Fruit fly (Drosophila melanogaster) whole organism, wandering third instar larva: ENCODE data around the gene Lcp65Aa.
A peak's percentile ranks its signal among the peaks of the same experiment; 100 is the strongest.

ENCODE experiments used
- Abd-B ChIP-seq: fragments of >200 bp; optimal IDR thresholded peaks from 2 replicates; lab custom pipeline; 2017; ENCODE audit warnings: missing biosample characterization, missing genetic modification characterization
- CG9705 ChIP-seq: fragments of 200-800 bp; sonication (Bioruptor generic); optimal IDR thresholded peaks from 2 replicates; lab custom pipeline; 2018; ENCODE audit warnings: missing biosample characterization, mild to moderate bottlenecking, missing genetic modification characterization
- CrebA ChIP-seq: fragments of 200-800 bp; sonication (Bioruptor generic); optimal IDR thresholded peaks from 2 replicates; lab custom pipeline; 2016; ENCODE audit warnings: missing biosample characterization, mild to moderate bottlenecking, missing genetic modification characterization, borderline replicate concordance
- Dfd ChIP-seq: fragments of >200 bp; optimal IDR thresholded peaks from 2 replicates; lab custom pipeline; 2017; ENCODE audit warnings: missing biosample characterization, missing genetic modification characterization
- GATAd ChIP-seq: sonication (Bioruptor generic); optimal IDR thresholded peaks from 2 replicates; lab custom pipeline; 2016; ENCODE audit warnings: missing biosample characterization, missing genetic modification characterization
- HLH106 ChIP-seq: fragments of 200-800 bp; optimal IDR thresholded peaks from 3 replicates; lab custom pipeline; 2019; ENCODE audit warnings: missing biosample characterization, mild to moderate bottlenecking, missing genetic modification characterization, moderate library complexity
- Hr78 ChIP-seq: fragments of >200 bp; optimal IDR thresholded peaks from 2 replicates; lab custom pipeline; 2017; ENCODE audit warnings: missing biosample characterization, missing genetic modification characterization
- Hr83 ChIP-seq: fragments of 200-300 bp; sonication (Bioruptor generic); optimal IDR thresholded peaks from 2 replicates; lab custom pipeline; 2016; ENCODE audit warnings: missing biosample characterization, mild to moderate bottlenecking, missing genetic modification characterization, moderate library complexity; ENCODE audit not compliant: poor library complexity, severe bottlenecking
- Jra ChIP-seq: sonication (Bioruptor generic); optimal IDR thresholded peaks from 2 replicates; lab custom pipeline; 2016; ENCODE audit warnings: missing biosample characterization, missing genetic modification characterization
- Mio ChIP-seq: sonication (Bioruptor generic); optimal IDR thresholded peaks from 2 replicates; lab custom pipeline; 2016; ENCODE audit warnings: missing biosample characterization, missing genetic modification characterization
- Myc ChIP-seq: fragments of >200 bp; optimal IDR thresholded peaks from 2 replicates; lab custom pipeline; 2017
- N ChIP-seq: fragments of >200 bp; optimal IDR thresholded peaks from 2 replicates; lab custom pipeline; 2018; ENCODE audit warnings: missing biosample characterization, missing external identifiers, missing genetic modification characterization
- OdsH ChIP-seq: fragments of 200-800 bp; sonication (Bioruptor generic); optimal IDR thresholded peaks from 2 replicates; lab custom pipeline; 2016; ENCODE audit warnings: missing biosample characterization, mild to moderate bottlenecking, missing genetic modification characterization
- Rel ChIP-seq, 2 experiments: fragments of 200-800 bp; sonication (Bioruptor generic) in 1 of 2; optimal IDR thresholded peaks; 2 replicates in 1 of 2; 3 replicates in 1 of 2; lab custom pipeline; 2016 to 2019; ENCODE audit warnings: mild to moderate bottlenecking in 2 of 2, missing biosample characterization in 2 of 2, missing genetic modification characterization in 2 of 2, moderate library complexity in 1 of 2
- Sp1 ChIP-seq: fragments of 200-800 bp; sonication (Bioruptor generic); optimal IDR thresholded peaks from 3 replicates; lab custom pipeline; 2019; ENCODE audit warnings: missing biosample characterization, mild to moderate bottlenecking, missing genetic modification characterization, moderate library complexity
- Vsx2 ChIP-seq: fragments of 200-300, 225-300 bp; sonication (Bioruptor generic); optimal IDR thresholded peaks from 2 replicates; lab custom pipeline; 2018; ENCODE audit warnings: missing biosample characterization, missing genetic modification characterization; ENCODE audit not compliant: partially characterized antibody
- br ChIP-seq: fragments of 200-800 bp; sonication (Bioruptor generic); optimal IDR thresholded peaks from 2 replicates; lab custom pipeline; 2016; ENCODE audit warnings: missing biosample characterization, missing genetic modification characterization
- brk ChIP-seq: fragments of 200-800 bp; sonication (Bioruptor generic); optimal IDR thresholded peaks from 2 replicates; lab custom pipeline; 2016; ENCODE audit warnings: missing biosample characterization, mild to moderate bottlenecking, missing genetic modification characterization
- dl ChIP-seq, 2 experiments: fragments of 175-275, 200-275 bp in 1 of 2; fragments of 200-275 bp in 1 of 2; sonication (Bioruptor generic); optimal IDR thresholded peaks; lab custom pipeline; 2018; ENCODE audit warnings: mild to moderate bottlenecking in 2 of 2, missing biosample characterization in 2 of 2, missing genetic modification characterization in 2 of 2, moderate library complexity in 2 of 2; ENCODE audit not compliant: partially characterized antibody in 2 of 2, insufficient read depth in 1 of 2
- dmrt93B ChIP-seq: fragments of 200-800 bp; sonication (Bioruptor generic); optimal IDR thresholded peaks from 2 replicates; lab custom pipeline; 2018; ENCODE audit warnings: missing biosample characterization, mild to moderate bottlenecking, missing genetic modification characterization
- dsf ChIP-seq: sonication (Bioruptor generic); optimal IDR thresholded peaks from 2 replicates; lab custom pipeline; 2016; ENCODE audit warnings: missing biosample characterization, missing genetic modification characterization, borderline replicate concordance
- ey ChIP-seq: fragments of 200-800 bp; sonication (Bioruptor generic); optimal IDR thresholded peaks from 2 replicates; lab custom pipeline; 2016; ENCODE audit warnings: missing biosample characterization, missing genetic modification characterization
- foxo ChIP-seq, 2 experiments: fragments of 200-800 bp; sonication (Bioruptor generic); optimal IDR thresholded peaks; 2 replicates in 1 of 2; 3 replicates in 1 of 2; lab custom pipeline; 2016 to 2017; ENCODE audit warnings: missing biosample characterization in 2 of 2, missing genetic modification characterization in 2 of 2
- fru ChIP-seq: fragments of 200-800 bp; sonication (Bioruptor generic); optimal IDR thresholded peaks from 3 replicates; lab custom pipeline; 2016; ENCODE audit warnings: missing biosample characterization, mild to moderate bottlenecking, missing genetic modification characterization
- h ChIP-seq: fragments of 200-800 bp; sonication (Bioruptor generic); optimal IDR thresholded peaks from 3 replicates; lab custom pipeline; 2016; ENCODE audit warnings: missing biosample characterization, mild to moderate bottlenecking, missing genetic modification characterization
- jim ChIP-seq: fragments of 175-275, 200-325 bp; sonication (Bioruptor generic); optimal IDR thresholded peaks from 2 replicates; lab custom pipeline; 2016; ENCODE audit warnings: missing biosample characterization, mild to moderate bottlenecking, missing genetic modification characterization
- lola ChIP-seq: fragments of >200 bp; optimal IDR thresholded peaks from 2 replicates; lab custom pipeline; 2017; ENCODE audit warnings: missing biosample characterization, missing genetic modification characterization
- pan ChIP-seq: fragments of >200 bp; optimal IDR thresholded peaks from 2 replicates; lab custom pipeline; 2017
- psq ChIP-seq: fragments of 200-800 bp; sonication (Bioruptor generic); optimal IDR thresholded peaks from 3 replicates; lab custom pipeline; 2017; ENCODE audit warnings: missing biosample characterization, mild to moderate bottlenecking, missing genetic modification characterization, moderate library complexity
- rgr ChIP-seq: fragments of 200-800 bp; sonication (Bioruptor generic); optimal IDR thresholded peaks from 3 replicates; lab custom pipeline; 2016; ENCODE audit warnings: missing biosample characterization, mild to moderate bottlenecking, missing genetic modification characterization
- sage ChIP-seq: fragments of 200-800 bp; sonication (Bioruptor generic); optimal IDR thresholded peaks from 2 replicates; lab custom pipeline; 2016; ENCODE audit warnings: missing biosample characterization, mild to moderate bottlenecking, missing genetic modification characterization
- sv ChIP-seq: fragments of 200-800 bp; sonication (Bioruptor generic); optimal IDR thresholded peaks from 3 replicates; lab custom pipeline; 2016; ENCODE audit warnings: missing biosample characterization, missing genetic modification characterization
- tai ChIP-seq: sonication (Bioruptor generic); optimal IDR thresholded peaks from 2 replicates; lab custom pipeline; 2016; ENCODE audit warnings: missing biosample characterization, missing genetic modification characterization
- usp ChIP-seq: fragments of >200 bp; optimal IDR thresholded peaks from 2 replicates; lab custom pipeline; 2017; ENCODE audit warnings: missing biosample characterization, missing genetic modification characterization
- woc ChIP-seq: sonication (Bioruptor generic); optimal IDR thresholded peaks from 2 replicates; lab custom pipeline; 2016; ENCODE audit warnings: missing biosample characterization, mild to moderate bottlenecking, missing genetic modification characterization

Lcp65Aa gene

DNA sequence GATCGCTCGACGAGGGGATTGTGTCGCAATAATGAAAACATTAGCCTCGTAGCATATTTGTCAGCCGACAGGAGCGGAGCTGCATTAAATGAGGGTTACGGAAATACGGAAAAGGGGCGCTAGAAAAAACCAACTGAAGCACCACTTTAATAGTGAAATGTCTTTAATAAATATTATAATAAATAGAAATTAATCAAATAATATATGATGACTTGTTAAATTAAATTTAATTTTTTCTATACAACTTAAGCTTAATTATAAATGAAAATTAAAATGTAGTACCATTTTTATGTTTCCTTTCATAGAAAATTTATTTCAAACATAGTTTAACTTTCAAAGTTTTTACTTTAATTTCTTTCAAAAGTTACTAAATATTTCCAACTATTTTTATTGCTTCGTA is 10.9 kb downstream of the Lcp65Aa start:
- TF ChIP-seq N (GFP tag; lab: Kevin White, UChicago): no peak
- TF ChIP-seq brk (GFP tag; lab: Kevin White, UChicago): no peak
- no peak for TF ChIP-seq GATAd (GFP tag; lab: Kevin White, UChicago)
- no peak for TF ChIP-seq tai (GFP tag; lab: Kevin White, UChicago)
- TF ChIP-seq HLH106 (tag; lab: Kevin White, UChicago): no peak
- no peak for TF ChIP-seq rgr (GFP tag; lab: Kevin White, UChicago)
- TF ChIP-seq usp: no peak
- no peak for TF ChIP-seq Myc (lab: Kevin White, UChicago)
- no peak for TF ChIP-seq ey (GFP tag; lab: Kevin White, UChicago)
- TF ChIP-seq Sp1 (GFP tag; lab: Kevin White, UChicago): no peak
- TF ChIP-seq dsf (GFP tag; lab: Kevin White, UChicago): no peak
- TF ChIP-seq, all 38 proteins: peak for 0

DNA sequence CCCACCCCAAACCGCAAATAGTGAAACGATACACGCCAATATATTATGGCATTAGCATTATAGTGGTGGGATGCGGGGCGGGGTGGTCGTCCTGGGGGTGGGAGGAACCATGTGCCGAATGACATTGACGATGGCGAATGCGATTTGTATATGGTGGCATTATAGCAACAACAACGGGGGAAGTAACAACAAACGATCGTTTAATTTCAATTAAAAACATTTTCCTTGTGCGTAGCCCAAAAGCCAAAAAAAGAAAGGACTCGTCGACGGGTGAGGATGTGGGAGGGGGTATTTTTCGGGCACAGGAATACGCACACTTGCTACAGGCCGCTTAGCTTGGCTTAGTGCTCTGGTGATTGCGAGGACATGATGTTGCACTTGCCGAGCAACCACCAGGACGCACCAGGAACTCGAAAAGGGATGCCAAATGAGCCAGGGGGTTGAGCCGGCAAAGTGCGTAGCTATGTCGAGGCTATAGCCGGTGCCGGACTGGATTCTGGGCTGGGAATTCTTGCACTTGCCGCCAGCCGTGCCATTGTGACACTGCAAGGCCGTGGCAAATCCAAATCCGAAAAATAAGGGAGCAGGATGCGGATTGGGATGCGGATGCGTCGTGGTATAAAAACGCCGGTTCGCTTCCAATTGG is 11.5 kb downstream of the Lcp65Aa start, which contains the start of gene Prdm13:
Gene Prdm13, plus strand, starts transcription at position 645 of the 646 bp plus-strand sequence.
- TF ChIP-seq Vsx2 (GFP tag; lab: Kevin White, UChicago) (no peak), CrebA (no peak), Dfd (GFP tag; lab: Kevin White, UChicago) (no peak), jim (GFP tag; lab: Kevin White, UChicago) (no peak)

DNA sequence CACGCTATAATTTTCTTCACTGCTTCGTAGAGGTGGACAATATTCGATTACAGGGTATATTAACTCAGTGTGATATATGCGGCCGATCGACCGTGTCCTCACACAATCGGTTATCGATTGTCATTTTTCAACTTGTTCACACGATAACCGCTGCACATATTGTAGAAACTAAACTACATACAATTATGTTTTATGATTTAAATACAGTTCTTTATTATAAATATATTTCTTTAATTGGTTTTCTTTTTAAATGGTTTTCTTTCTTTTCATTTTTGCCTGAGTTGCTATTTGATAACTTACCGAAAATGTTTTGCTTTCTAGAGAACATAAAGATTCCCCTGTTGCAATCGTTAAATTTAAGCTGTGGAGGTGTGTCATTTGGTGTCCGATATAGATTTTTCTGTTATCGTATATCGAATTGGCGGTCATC is 22.7 kb downstream of the Lcp65Aa start, which contains the start of the genes fmt and CG7376:
Gene fmt, minus strand, starts transcription at position 55 of the 430 bp plus-strand sequence.
Gene CG7376, plus strand, starts transcription at position 423 of the 430 bp plus-strand sequence.
- TF ChIP-seq OdsH (GFP tag; lab: Kevin White, UChicago) (peak; percentile 37), psq (GFP tag; lab: Kevin White, UChicago) (no peak), sv (GFP tag; lab: Kevin White, UChicago) (peak; percentile 6), sage (GFP tag; lab: Kevin White, UChicago) (no peak), dsf (GFP tag; lab: Kevin White, UChicago) (no peak)

DNA sequence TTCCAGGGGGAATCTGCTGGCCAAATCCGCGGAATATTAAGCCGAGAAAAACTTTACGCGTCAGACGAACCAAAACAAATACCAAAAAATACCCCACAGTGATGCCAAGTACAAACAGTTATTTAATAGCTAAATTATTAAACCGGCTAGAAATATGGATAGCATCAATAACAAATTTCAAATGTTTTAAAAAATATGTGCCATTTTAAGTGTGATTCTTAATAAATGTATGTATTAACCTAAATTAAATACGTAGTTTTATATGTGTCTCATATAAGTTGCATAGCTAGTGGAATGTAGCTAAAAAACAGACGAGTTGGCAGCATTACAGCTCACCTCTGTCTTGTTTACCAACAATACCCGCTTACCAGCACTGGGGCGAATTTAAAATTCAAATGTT is 30.7 kb downstream of the Lcp65Aa start, which contains the start of gene CG10274:
Gene CG10274, minus strand, starts transcription at position 54 of the 400 bp plus-strand sequence.
- peak in 1 of 2 experiments; percentile 80 for TF ChIP-seq foxo (GFP tag; optimal IDR thresholded peaks at IDR 0.05; lab: Kevin White, UChicago)
- TF ChIP-seq pan (lab: Kevin White, UChicago): no peak
- no peak for TF ChIP-seq dsf (GFP tag; lab: Kevin White, UChicago)
- TF ChIP-seq N (GFP tag; lab: Kevin White, UChicago): no peak
- no peak for TF ChIP-seq Jra (GFP tag; lab: Kevin White, UChicago)
- TF ChIP-seq CG9705 (GFP tag; lab: Kevin White, UChicago): peak; percentile 78
- no peak for TF ChIP-seq rgr (GFP tag; lab: Kevin White, UChicago)
- peak; percentile 99 for TF ChIP-seq Myc (lab: Kevin White, UChicago)
- TF ChIP-seq OdsH (GFP tag; lab: Kevin White, UChicago): peak; percentile 67
- no peak for TF ChIP-seq fru
- TF ChIP-seq ey (GFP tag; lab: Kevin White, UChicago): peak; percentile 69
- peak; percentile 94 for TF ChIP-seq woc (GFP tag; lab: Kevin White, UChicago)
- peak; percentile 70 for TF ChIP-seq sv (GFP tag; lab: Kevin White, UChicago)
- TF ChIP-seq GATAd (GFP tag; lab: Kevin White, UChicago): peak; percentile 43
- no peak for TF ChIP-seq Mio
- TF ChIP-seq HLH106 (tag; lab: Kevin White, UChicago): peak; percentile 86
- TF ChIP-seq Hr78 (GFP tag; lab: Kevin White, UChicago): no peak
- peak; percentile 64 for TF ChIP-seq psq (GFP tag; lab: Kevin White, UChicago)
- TF ChIP-seq, all 38 proteins: peak for 10

DNA sequence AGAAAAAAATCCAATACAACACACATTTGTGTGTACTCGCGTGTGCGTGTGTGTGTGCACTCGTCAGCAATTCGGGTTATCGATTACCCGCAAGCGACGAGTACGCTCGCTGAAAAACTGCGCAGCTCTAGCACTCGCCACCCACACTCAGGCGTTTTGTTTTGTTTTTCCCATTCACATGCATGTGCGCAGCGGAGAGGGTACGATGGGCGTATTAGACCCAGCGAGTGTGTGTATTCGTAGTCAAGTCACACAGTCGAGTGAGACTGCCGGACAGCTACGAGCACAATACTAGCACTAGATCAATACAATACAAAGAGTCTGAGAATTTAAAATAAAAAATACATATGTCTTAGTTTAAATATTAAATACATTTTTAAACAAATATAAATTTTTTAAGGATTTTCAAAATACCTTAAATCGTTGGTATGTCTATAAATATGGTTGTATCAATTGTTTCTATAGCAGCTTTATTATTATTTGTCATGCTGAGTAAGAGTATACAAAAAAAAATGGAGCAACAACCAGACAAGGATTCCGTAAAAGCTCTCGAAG is 33.9 kb downstream of the Lcp65Aa start, which contains the start of the genes D19B and CG43293:
Gene D19B, minus strand, starts transcription at position 37 of the 555 bp plus-strand sequence.
Gene CG43293, plus strand, starts transcription at position 306 of the 555 bp plus-strand sequence.
- peak; percentile 80 for TF ChIP-seq fru
- peak; percentile 93 for TF ChIP-seq rgr (GFP tag; lab: Kevin White, UChicago)
- TF ChIP-seq pan (lab: Kevin White, UChicago): no peak
- TF ChIP-seq br (GFP tag; lab: Kevin White, UChicago): peak; percentile 82
- TF ChIP-seq OdsH (GFP tag; lab: Kevin White, UChicago): peak; percentile 81
- no peak for TF ChIP-seq Dfd (GFP tag; lab: Kevin White, UChicago)
- TF ChIP-seq h: peak; percentile 87
- peak; percentile 99 for TF ChIP-seq Hr83 (GFP tag; lab: Kevin White, UChicago)
- TF ChIP-seq Hr78 (GFP tag; lab: Kevin White, UChicago): no peak
- TF ChIP-seq Abd-B (GFP tag; lab: Kevin White, UChicago): no peak
- peak; percentile 96 for TF ChIP-seq jim (GFP tag; lab: Kevin White, UChicago)
- peak; percentile 79 for TF ChIP-seq sv (GFP tag; lab: Kevin White, UChicago)
- no peak for TF ChIP-seq dl (GFP tag; optimal IDR thresholded peaks at IDR 0.05; lab: Kevin White, UChicago; ENCODE audit: insufficient read depth in 1 of 2, partially characterized antibody in 2 of 2)
- TF ChIP-seq N (GFP tag; lab: Kevin White, UChicago): no peak
- TF ChIP-seq ey (GFP tag; lab: Kevin White, UChicago): peak; percentile 80
- no peak for TF ChIP-seq Rel (GFP tag; optimal IDR thresholded peaks at IDR 0.05; lab: Kevin White, UChicago)
- peak; percentile 92 for TF ChIP-seq Rel (tag; optimal IDR thresholded peaks at IDR 0.05; lab: Kevin White, UChicago)
- TF ChIP-seq brk (GFP tag; lab: Kevin White, UChicago): no peak
- TF ChIP-seq dmrt93B (GFP tag; lab: Kevin White, UChicago): peak; percentile 47
- no peak for TF ChIP-seq lola
- TF ChIP-seq psq (GFP tag; lab: Kevin White, UChicago): peak; percentile 85
- TF ChIP-seq sage (GFP tag; lab: Kevin White, UChicago): no peak
- peak; percentile 77 for TF ChIP-seq HLH106 (tag; lab: Kevin White, UChicago)
- TF ChIP-seq Jra (GFP tag; lab: Kevin White, UChicago): no peak
- no peak for TF ChIP-seq tai (GFP tag; lab: Kevin White, UChicago)
